Worm (Caenorhabditis elegans) whole organism, early embryonic: ENCODE data around the gene nud-1.

ENCODE experiments used
- B0310.2 ChIP-seq: sonication (generic microtip); optimal IDR thresholded peaks from 2 replicates; lab custom pipeline; 2016; ENCODE audit warnings: mild to moderate bottlenecking, missing genetic modification characterization, missing compliant biosample characterization
- F13C5.2 ChIP-seq: sonication (generic microtip); optimal IDR thresholded peaks from 2 replicates; lab custom pipeline; 2017; ENCODE audit warnings: mild to moderate bottlenecking, missing genetic modification characterization, inconsistent platforms, missing compliant biosample characterization
- aly-1 ChIP-seq: sonication (generic microtip); optimal IDR thresholded peaks from 2 replicates; lab custom pipeline; 2016; ENCODE audit warnings: missing genetic modification characterization, missing compliant biosample characterization
- ama-1 ChIP-seq: fragments of 150-350 bp; optimal IDR thresholded peaks from 2 replicates; lab custom pipeline; 2014
- ets-7 ChIP-seq: sonication (generic microtip); optimal IDR thresholded peaks from 2 replicates; lab custom pipeline; 2016; ENCODE audit warnings: missing genotype, missing genetic modification characterization, missing compliant biosample characterization
- flt-1 ChIP-seq: fragments of 200-800 bp; sonication (Bioruptor generic); IDR thresholded peaks from 2 replicates; pipeline ENCODE4 v1.3.6; 2022; ENCODE audit warnings: missing genetic modification characterization, missing compliant biosample characterization
- hmbx-1 ChIP-seq: sonication (generic microtip); optimal IDR thresholded peaks from 2 replicates; lab custom pipeline; 2016; ENCODE audit warnings: mild to moderate bottlenecking, missing genetic modification characterization, missing compliant biosample characterization
- hmg-4 ChIP-seq: fragments of 200-800 bp; sonication (Bioruptor generic); optimal IDR thresholded peaks from 2 replicates; lab custom pipeline; 2018; ENCODE audit warnings: mild to moderate bottlenecking, missing genetic modification characterization, missing compliant biosample characterization
- hnd-1 ChIP-seq: sonication (generic microtip); optimal IDR thresholded peaks from 2 replicates; lab custom pipeline; 2016; ENCODE audit warnings: missing genetic modification characterization, missing compliant biosample characterization
- pes-1 ChIP-seq: fragments of 200-800 bp; sonication (Bioruptor generic); IDR thresholded peaks from 2 replicates; pipeline ENCODE4 v1.3.6; 2022; ENCODE audit warnings: missing genetic modification reagents, missing genetic modification characterization, missing compliant biosample characterization
- scrt-1 ChIP-seq: fragments of 200-800 bp; sonication (Bioruptor generic); IDR thresholded peaks from 2 replicates; pipeline ENCODE4 v1.3.6; 2022; ENCODE audit warnings: missing genetic modification characterization, missing compliant biosample characterization
- tbx-11 ChIP-seq: fragments of 200-800 bp; sonication (Bioruptor generic); IDR thresholded peaks from 2 replicates; pipeline ENCODE4 v1.3.6; 2022; ENCODE audit warnings: missing genetic modification characterization, missing compliant biosample characterization
- tra-4 ChIP-seq: sonication (generic microtip); optimal IDR thresholded peaks from 2 replicates; lab custom pipeline; 2017; ENCODE audit warnings: missing genetic modification characterization, missing compliant biosample characterization

DNA sequence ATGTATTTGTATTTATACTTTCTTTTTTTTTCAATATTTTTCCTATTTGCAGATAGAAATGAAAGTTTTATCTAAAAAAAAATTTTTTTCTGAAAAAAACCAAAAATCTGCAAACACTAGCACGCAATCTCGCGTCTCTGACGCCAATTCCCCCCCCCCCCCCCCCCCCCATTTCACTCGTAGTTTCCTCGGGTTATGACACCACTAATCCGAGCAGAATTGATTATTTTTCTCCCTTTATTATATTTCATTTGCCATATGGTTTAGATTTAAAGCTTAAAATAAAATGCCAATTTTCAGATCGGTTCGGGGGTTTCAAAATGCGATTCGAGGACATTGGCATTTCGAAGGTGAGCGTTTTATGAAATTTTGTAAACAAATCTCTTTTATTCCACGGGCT, 5.5 kb downstream of the nud-1 start, which contains the start of gene mtm-6:
- TF ChIP-seq flt-1: no peak
- no peak for TF ChIP-seq ama-1 (lab: Kevin White, UChicago)
- TF ChIP-seq F13C5.2 (tag; lab: Kevin White, UChicago): no peak
- no peak for TF ChIP-seq hmbx-1
- TF ChIP-seq hmg-4 (GFP tag; lab: Kevin White, UChicago): no peak
- TF ChIP-seq tra-4 (tag; lab: Kevin White, UChicago): no peak
- TF ChIP-seq tbx-11 (GFP tag; lab: Robert Waterston, UW): no peak
- no peak for TF ChIP-seq scrt-1 (GFP tag; lab: Robert Waterston, UW)
- no peak for TF ChIP-seq hnd-1
- no peak for TF ChIP-seq pes-1 (GFP tag; lab: Robert Waterston, UW)
- TF ChIP-seq ets-7: no peak
- no peak for TF ChIP-seq B0310.2 (tag; lab: Kevin White, UChicago)
- no peak for TF ChIP-seq aly-1 (tag; lab: Kevin White, UChicago)
